Worm (Caenorhabditis elegans): ENCODE data around the gene M106.8.

The M106.8 gene

ce11 chrII:10872541-10872940, 29.1 kb upstream of the M106.8 start, which contains the start of the genes cyn-4 and copz-1 (continued):
- TF ChIP-seq tbx-7 (tag; optimal IDR thresholded peaks at IDR 0.05), result peak; percentile 78
- TF ChIP-seq pat-9 (tag; optimal IDR thresholded peaks at IDR 0.05), result no peak
- TF ChIP-seq ceh-19 (GFP tag; optimal IDR thresholded peaks at IDR 0.05), result peak; percentile 14
- TF ChIP-seq unc-86 (tag; optimal IDR thresholded peaks at IDR 0.05), result no peak
- TF ChIP-seq zip-5 (tag; optimal IDR thresholded peaks at IDR 0.05), result peak; percentile 70
- no peak for TF ChIP-seq madf-2 (tag; optimal IDR thresholded peaks at IDR 0.05)
- TF ChIP-seq unc-3 (GFP tag; conservative IDR thresholded peaks at IDR 0.05), result 0 out of 2 replicates have a peak, but pooled peaks have one; percentile 17
- no peak for TF ChIP-seq unc-3 (tag; optimal IDR thresholded peaks at IDR 0.05)
- TF ChIP-seq C08G9.2 (tag; optimal IDR thresholded peaks at IDR 0.05), result peak; percentile 89
- no peak for TF ChIP-seq ceh-6 (GFP tag; optimal IDR thresholded peaks at IDR 0.05)
- no peak for TF ChIP-seq npax-4 (tag; optimal IDR thresholded peaks at IDR 0.05)
- TF ChIP-seq ceh-18 (tag; optimal IDR thresholded peaks at IDR 0.05), result no peak
- peak; percentile 81 for TF ChIP-seq hlh-30 (tag; optimal IDR thresholded peaks at IDR 0.05; ENCODE audit: insufficient read depth)
- TF ChIP-seq ceh-31 (tag; optimal IDR thresholded peaks at IDR 0.05), result peak; percentile 94
- no peak for TF ChIP-seq hlh-13 (GFP tag; optimal IDR thresholded peaks at IDR 0.05)
- no peak for TF ChIP-seq sox-2 (GFP tag; IDR thresholded peaks at IDR 0.05)
- no peak for TF ChIP-seq sox-4 (tag; optimal IDR thresholded peaks at IDR 0.05)
- peak; percentile 87 for TF ChIP-seq ets-4 (tag; optimal IDR thresholded peaks at IDR 0.05)

- TF ChIP-seq unc-86 (tag; optimal IDR thresholded peaks at IDR 0.05), result no peak
- no peak for TF ChIP-seq ceh-31 (tag; optimal IDR thresholded peaks at IDR 0.05)
- TF ChIP-seq hlh-8 (tag; optimal IDR thresholded peaks at IDR 0.05), result no peak
- TF ChIP-seq ceh-24 (tag; optimal IDR thresholded peaks at IDR 0.05), result no peak
- TF ChIP-seq mec-3 (tag; optimal IDR thresholded peaks at IDR 0.05; ENCODE audit: borderline replicate concordance), result no peak
- no peak for TF ChIP-seq pag-3 (tag; optimal IDR thresholded peaks at IDR 0.05; ENCODE audit: borderline replicate concordance)
- no peak for TF ChIP-seq ceh-19 (GFP tag; optimal IDR thresholded peaks at IDR 0.05)
- TF ChIP-seq ceh-48 (tag; optimal IDR thresholded peaks at IDR 0.05), result no peak
- no peak for TF ChIP-seq che-1 (tag; optimal IDR thresholded peaks at IDR 0.05)
- TF ChIP-seq syd-9 (tag; optimal IDR thresholded peaks at IDR 0.05), result no peak
- TF ChIP-seq ceh-14 (tag; optimal IDR thresholded peaks at IDR 0.05), result no peak
- no peak for TF ChIP-seq ama-1 (optimal IDR thresholded peaks at IDR 0.05)
These were observed 27.3 kb upstream of the M106.8 start for ce11 chrII:10870698-10871097.

DNA sequence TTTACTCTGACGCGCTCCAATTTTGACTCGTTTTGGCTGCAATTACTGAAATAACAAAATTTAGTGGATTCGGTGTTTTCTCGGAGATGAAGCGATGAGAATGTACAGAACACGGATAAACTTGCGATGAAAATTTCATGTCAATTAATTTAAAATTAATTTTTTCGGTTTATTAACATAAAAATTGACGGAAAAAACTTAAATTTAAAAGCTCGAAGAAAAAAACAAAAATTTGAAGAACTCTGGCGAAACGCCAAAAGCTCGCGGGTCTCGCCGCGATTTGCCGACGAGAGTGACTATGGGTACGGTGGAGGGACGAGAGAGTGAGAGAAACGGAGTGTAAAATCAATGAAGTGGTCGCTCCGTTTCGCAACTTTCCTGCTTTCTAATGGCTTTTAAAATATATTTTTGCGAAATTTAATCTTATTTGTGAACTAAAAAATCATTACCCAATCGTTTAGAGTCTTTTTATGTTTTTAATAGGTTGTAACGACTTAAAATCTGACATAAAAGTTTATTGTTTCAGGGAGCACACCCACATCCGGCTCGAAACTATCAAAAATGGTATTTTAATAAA, 25.3 kb upstream of the M106.8 start, which contains the start of the genes gmps-1 and cap-2:
TSS of gene gmps-1 (minus strand) at position 51 of the 577 bp plus-strand sequence.
TSS of gene cap-2 (plus strand) at position 527 of the 577 bp plus-strand sequence.
- TF ChIP-seq sox-4 (tag; optimal IDR thresholded peaks at IDR 0.05), result no peak
- TF ChIP-seq ceh-18 (tag; optimal IDR thresholded peaks at IDR 0.05), result peak; percentile 76
- TF ChIP-seq fax-1 (tag; optimal IDR thresholded peaks at IDR 0.05), result no peak
- no peak for TF ChIP-seq ceh-19 (GFP tag; optimal IDR thresholded peaks at IDR 0.05)
- TF ChIP-seq pat-9 (tag; optimal IDR thresholded peaks at IDR 0.05), result peak; percentile 9
- TF ChIP-seq K09A11.1 (tag; optimal IDR thresholded peaks at IDR 0.05; ENCODE audit: insufficient read depth), result no peak
- TF ChIP-seq ceh-30 (tag; optimal IDR thresholded peaks at IDR 0.05), result no peak
- peak; percentile 10 for TF ChIP-seq pha-2 (tag; optimal IDR thresholded peaks at IDR 0.05)
- peak; percentile 78 for TF ChIP-seq ceh-31 (tag; optimal IDR thresholded peaks at IDR 0.05)
- TF ChIP-seq sdc-2 (tag; optimal IDR thresholded peaks at IDR 0.05), result no peak
- no peak for TF ChIP-seq ref-2 (tag; optimal IDR thresholded peaks at IDR 0.05)
- no peak for TF ChIP-seq ceh-45 (GFP tag; IDR thresholded peaks at IDR 0.05)
- peak; percentile 19 for TF ChIP-seq hlh-8 (tag; optimal IDR thresholded peaks at IDR 0.05)
- peak; percentile 71 for TF ChIP-seq ceh-34 (tag; optimal IDR thresholded peaks at IDR 0.05)
- no peak for TF ChIP-seq mec-3 (tag; optimal IDR thresholded peaks at IDR 0.05; ENCODE audit: borderline replicate concordance)
- peak; percentile 36 for TF ChIP-seq dve-1 (tag; optimal IDR thresholded peaks at IDR 0.05)
- no peak for TF ChIP-seq T23F11.4 (GFP tag; optimal IDR thresholded peaks at IDR 0.05)
- peak; percentile 11 for TF ChIP-seq ztf-16 (tag; optimal IDR thresholded peaks at IDR 0.05)
- no peak for TF ChIP-seq ceh-22 (tag; optimal IDR thresholded peaks at IDR 0.05)
- peak; percentile 53; the same call in 1 of the 2 replicates for TF ChIP-seq unc-3 (GFP tag; conservative IDR thresholded peaks at IDR 0.05)
- no peak for TF ChIP-seq unc-3 (tag; optimal IDR thresholded peaks at IDR 0.05)
- TF ChIP-seq tbx-2 (tag; optimal IDR thresholded peaks at IDR 0.05), result peak; percentile 80
- TF ChIP-seq lin-11 (tag; optimal IDR thresholded peaks at IDR 0.05), result peak; percentile 6
- TF ChIP-seq pqm-1 (tag; optimal IDR thresholded peaks at IDR 0.05), result no peak
- peak; percentile 29 for TF ChIP-seq rnt-1 (tag; optimal IDR thresholded peaks at IDR 0.05)
- peak; percentile 22 for TF ChIP-seq ets-4 (tag; optimal IDR thresholded peaks at IDR 0.05)
- peak; percentile 5 for TF ChIP-seq eyg-1 (tag; optimal IDR thresholded peaks at IDR 0.05)
- TF ChIP-seq unc-42 (tag; optimal IDR thresholded peaks at IDR 0.05), result peak; percentile 69
- TF ChIP-seq ceh-2 (tag; optimal IDR thresholded peaks at IDR 0.05), result peak; percentile 2
- peak; percentile 1 for TF ChIP-seq unc-55 (GFP tag; optimal IDR thresholded peaks at IDR 0.05)
- no peak for TF ChIP-seq che-1 (tag; optimal IDR thresholded peaks at IDR 0.05)
- TF ChIP-seq C08G9.2 (tag; optimal IDR thresholded peaks at IDR 0.05), result peak; percentile 47
- TF ChIP-seq zip-5 (tag; optimal IDR thresholded peaks at IDR 0.05), result no peak

Measured in whole organism, late embryonic.